Fruit fly (Drosophila melanogaster) Kc167 (cell line): Measurements from ENCODE around the gene CG7381.

Experiments used
- h ChIP-seq: fragments of >200 bp; optimal IDR thresholded peaks from 3 replicates; lab custom pipeline; 2018; ENCODE audit warnings: missing external identifiers
- psq ChIP-seq: fragments of >200 bp; optimal IDR thresholded peaks from 2 replicates; lab custom pipeline; 2017; ENCODE audit warnings: missing external identifiers

DNA sequence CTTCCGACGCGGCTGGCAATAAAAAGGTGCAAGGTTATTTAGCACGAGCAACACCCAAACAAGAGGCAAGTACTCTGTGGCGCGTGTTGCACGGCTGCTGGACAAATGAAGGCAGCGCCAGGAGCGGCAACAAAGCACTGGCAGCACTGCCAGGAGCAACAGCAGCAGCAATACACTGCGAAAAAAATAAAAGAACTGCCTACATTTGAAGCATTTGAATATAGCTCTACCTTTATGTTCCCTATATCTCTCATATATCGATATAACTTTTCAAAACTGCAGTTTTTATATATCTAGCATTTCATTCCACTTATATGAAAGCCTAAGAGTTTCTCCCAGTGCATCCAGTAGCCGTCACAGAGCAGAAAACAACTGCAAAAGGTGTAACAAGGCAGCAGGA lies 19.9 kb downstream of the CG7381 start:
- TF ChIP-seq h (no peak), psq (lab: Kevin White, UChicago) (no peak)
